Worm (Caenorhabditis elegans): ENCODE measurements around the gene B0495.5.

The B0495.5 gene

DNA sequence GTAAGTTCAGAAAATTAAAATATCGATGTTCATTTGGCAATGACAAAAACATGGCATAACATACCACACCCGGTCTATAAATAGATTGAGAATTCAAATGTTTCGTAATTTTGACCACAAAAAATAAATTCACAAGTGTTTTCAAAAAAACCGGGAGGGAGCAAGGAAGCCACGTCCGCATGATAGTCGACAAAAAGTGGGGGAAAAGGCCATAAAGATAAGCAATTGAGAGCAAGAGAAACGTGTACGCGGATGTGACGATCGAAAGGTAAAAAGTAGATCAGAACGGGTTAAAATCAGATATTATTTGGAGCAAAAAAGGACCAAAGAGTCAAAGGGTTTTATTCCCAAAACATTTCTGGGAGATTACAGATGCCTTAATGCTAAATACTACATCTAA is 3.6 kb downstream of the B0495.5 start:
- no peak for TF ChIP-seq ces-1 (GFP tag; optimal IDR thresholded peaks at IDR 0.05)
- TF ChIP-seq flh-1 (GFP tag; optimal IDR thresholded peaks at IDR 0.05) = no peak
- TF ChIP-seq snpc-4 (tag; optimal IDR thresholded peaks at IDR 0.05) = no peak
- no peak for TF ChIP-seq lin-32 (GFP tag; optimal IDR thresholded peaks at IDR 0.05)
- TF ChIP-seq unc-120 (tag; optimal IDR thresholded peaks at IDR 0.05; ENCODE audit: poor library complexity, severe bottlenecking) = no peak
- no peak for TF ChIP-seq elt-1 (tag; optimal IDR thresholded peaks at IDR 0.05; ENCODE audit: borderline replicate concordance, insufficient read depth)
- no peak for TF ChIP-seq unc-39 (tag; optimal IDR thresholded peaks at IDR 0.05)
- no peak for TF ChIP-seq ceh-39 (tag; optimal IDR thresholded peaks at IDR 0.05)
- TF ChIP-seq nhr-2 (tag; optimal IDR thresholded peaks at IDR 0.05) = no peak
- TF ChIP-seq ztf-11 (tag; optimal IDR thresholded peaks at IDR 0.05) = no peak
- no peak for TF ChIP-seq sem-2 (GFP tag; optimal IDR thresholded peaks at IDR 0.05)
- no peak for TF ChIP-seq drap-1 (GFP tag; optimal IDR thresholded peaks at IDR 0.05)
- TF ChIP-seq unc-62 (GFP tag; optimal IDR thresholded peaks at IDR 0.05) = no peak
- TF ChIP-seq ceh-83 (GFP tag; optimal IDR thresholded peaks at IDR 0.05) = no peak
- TF ChIP-seq M03D4.4 (tag; optimal IDR thresholded peaks at IDR 0.05) = no peak
- TF ChIP-seq pha-4 (tag; optimal IDR thresholded peaks at IDR 0.05) = no peak
- TF ChIP-seq zip-8 (tag; optimal IDR thresholded peaks at IDR 0.05) = no peak
- TF ChIP-seq hlh-1 (tag; optimal IDR thresholded peaks at IDR 0.05) = no peak
- TF ChIP-seq mab-5 (tag; optimal IDR thresholded peaks at IDR 0.05) = no peak
- TF ChIP-seq mls-2 (tag; optimal IDR thresholded peaks at IDR 0.05) = no peak

DNA sequence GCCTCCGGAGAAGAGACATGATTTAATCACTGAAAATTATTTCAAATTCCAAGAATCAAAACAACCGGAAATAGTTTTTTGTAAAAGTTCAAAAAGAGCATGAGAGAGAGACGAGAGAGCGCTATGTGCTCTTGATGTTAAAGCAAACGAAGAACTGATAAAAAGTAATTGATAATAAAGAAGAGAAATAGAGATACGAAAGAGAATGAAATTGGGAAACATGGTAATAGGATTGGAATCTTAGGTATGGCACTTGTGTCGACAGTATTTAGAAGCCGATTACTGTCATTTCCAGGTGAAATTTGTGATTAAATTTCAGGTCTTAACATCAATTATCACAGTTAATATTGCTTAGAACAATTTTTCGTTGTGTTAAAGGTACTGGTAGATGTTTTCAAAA is 4.4 kb downstream of the B0495.5 start, which contains the start of gene nhx-2:
Gene nhx-2, minus strand, starts transcription at position 29 of the 400 bp plus-strand sequence.
- TF ChIP-seq nhr-2 (tag; optimal IDR thresholded peaks at IDR 0.05) = no peak
- no peak for TF ChIP-seq unc-39 (tag; optimal IDR thresholded peaks at IDR 0.05)
- TF ChIP-seq ztf-11 (tag; optimal IDR thresholded peaks at IDR 0.05) = no peak
- TF ChIP-seq nhr-76 (tag; optimal IDR thresholded peaks at IDR 0.05) = no peak
- no peak for TF ChIP-seq nhr-12 (tag; optimal IDR thresholded peaks at IDR 0.05)
- no peak for TF ChIP-seq elt-3 (tag; optimal IDR thresholded peaks at IDR 0.05)
- TF ChIP-seq cnd-1 (tag; optimal IDR thresholded peaks at IDR 0.05) = no peak
- no peak for TF ChIP-seq ceh-43 (GFP tag; optimal IDR thresholded peaks at IDR 0.05)
- no peak for TF ChIP-seq lin-32 (GFP tag; optimal IDR thresholded peaks at IDR 0.05)
- no peak for TF ChIP-seq drap-1 (GFP tag; optimal IDR thresholded peaks at IDR 0.05)
- no peak for TF ChIP-seq bed-3 (GFP tag; optimal IDR thresholded peaks at IDR 0.05)
- TF ChIP-seq ham-2 (GFP tag; optimal IDR thresholded peaks at IDR 0.05) = no peak
- TF ChIP-seq sem-2 (GFP tag; optimal IDR thresholded peaks at IDR 0.05) = no peak
- TF ChIP-seq nhr-28 (tag; optimal IDR thresholded peaks at IDR 0.05) = no peak
- no peak for TF ChIP-seq unc-62 (GFP tag; optimal IDR thresholded peaks at IDR 0.05)
- no peak for TF ChIP-seq unc-120 (tag; optimal IDR thresholded peaks at IDR 0.05; ENCODE audit: poor library complexity, severe bottlenecking)

DNA sequence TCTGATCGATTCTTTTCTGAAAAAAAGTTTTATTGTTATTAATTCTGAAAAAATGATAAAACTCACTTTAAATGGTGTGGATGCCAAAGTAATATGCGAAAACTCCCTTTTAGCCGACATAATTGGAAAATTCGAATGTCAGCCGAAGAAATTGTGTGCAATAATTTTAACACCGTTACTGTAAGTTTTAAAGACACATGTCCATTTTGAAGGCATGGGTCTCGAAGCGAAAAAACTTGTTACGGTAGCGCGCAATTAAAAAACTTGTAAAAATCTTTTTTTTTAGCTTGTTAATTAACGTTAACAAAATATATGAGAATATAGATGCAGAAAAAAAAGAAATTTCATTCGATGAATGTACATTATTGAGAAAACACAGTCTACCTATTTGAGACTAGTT is 7.9 kb downstream of the B0495.5 start, which contains the start of gene pid-1:
Gene pid-1, minus strand, starts transcription at position 173 of the 400 bp plus-strand sequence.
- TF ChIP-seq unc-62 (GFP tag; optimal IDR thresholded peaks at IDR 0.05) = no peak
- TF ChIP-seq flh-1 (GFP tag; optimal IDR thresholded peaks at IDR 0.05) = no peak
- TF ChIP-seq snpc-4 (tag; optimal IDR thresholded peaks at IDR 0.05) = no peak
- no peak for TF ChIP-seq nhr-76 (tag; optimal IDR thresholded peaks at IDR 0.05)
- no peak for TF ChIP-seq lsy-2 (tag; optimal IDR thresholded peaks at IDR 0.05)
- TF ChIP-seq unc-39 (tag; optimal IDR thresholded peaks at IDR 0.05) = no peak
- TF ChIP-seq drap-1 (GFP tag; optimal IDR thresholded peaks at IDR 0.05) = no peak
- TF ChIP-seq hlh-1 (tag; optimal IDR thresholded peaks at IDR 0.05) = no peak
- TF ChIP-seq elt-1 (tag; optimal IDR thresholded peaks at IDR 0.05; ENCODE audit: borderline replicate concordance, insufficient read depth) = no peak
- no peak for TF ChIP-seq M03D4.4 (tag; optimal IDR thresholded peaks at IDR 0.05)
- no peak for TF ChIP-seq nhr-12 (tag; optimal IDR thresholded peaks at IDR 0.05)
- no peak for TF ChIP-seq nhr-28 (tag; optimal IDR thresholded peaks at IDR 0.05)
- TF ChIP-seq ceh-43 (GFP tag; optimal IDR thresholded peaks at IDR 0.05) = no peak
- no peak for TF ChIP-seq mls-2 (tag; optimal IDR thresholded peaks at IDR 0.05)
- TF ChIP-seq mab-5 (tag; optimal IDR thresholded peaks at IDR 0.05) = no peak
- TF ChIP-seq sem-2 (GFP tag; optimal IDR thresholded peaks at IDR 0.05) = no peak
- TF ChIP-seq nhr-2 (tag; optimal IDR thresholded peaks at IDR 0.05) = no peak
- no peak for TF ChIP-seq zip-8 (tag; optimal IDR thresholded peaks at IDR 0.05)
- TF ChIP-seq lin-13 (tag; optimal IDR thresholded peaks at IDR 0.05) = no peak

DNA sequence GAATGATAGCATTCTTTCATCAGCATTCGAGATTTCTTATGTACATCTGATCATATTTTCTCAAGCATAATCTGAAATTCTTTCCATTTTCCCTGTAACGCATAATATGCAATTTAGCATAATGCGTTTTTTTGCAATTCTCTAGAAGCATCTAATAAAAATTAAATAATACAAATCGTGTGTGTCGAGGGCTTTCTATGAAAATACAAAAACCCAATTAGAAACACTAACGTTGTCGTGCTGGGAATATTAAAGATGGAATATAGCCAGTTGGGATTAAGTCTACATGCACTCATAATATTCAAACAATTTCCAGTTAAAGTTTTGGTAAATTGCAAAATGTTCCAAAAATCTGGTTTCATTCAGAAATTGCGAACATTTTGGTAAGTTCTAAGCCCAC is 13.7 kb downstream of the B0495.5 start, which contains the start of gene F18A1.1:
Gene F18A1.1, plus strand, starts transcription at position 301 of the 400 bp plus-strand sequence.
- TF ChIP-seq zip-8 (tag; optimal IDR thresholded peaks at IDR 0.05) (no peak), elt-1 (tag; optimal IDR thresholded peaks at IDR 0.05; ENCODE audit: borderline replicate concordance, insufficient read depth) (no peak), lin-32 (GFP tag; optimal IDR thresholded peaks at IDR 0.05) (no peak), elt-3 (tag; optimal IDR thresholded peaks at IDR 0.05) (no peak), sptf-1 (tag; optimal IDR thresholded peaks at IDR 0.05) (no peak), mls-2 (tag; optimal IDR thresholded peaks at IDR 0.05) (no peak), flh-1 (GFP tag; optimal IDR thresholded peaks at IDR 0.05) (no peak), cnd-1 (tag; optimal IDR thresholded peaks at IDR 0.05) (no peak), nhr-76 (tag; optimal IDR thresholded peaks at IDR 0.05) (no peak), unc-62 (GFP tag; optimal IDR thresholded peaks at IDR 0.05) (no peak), nhr-28 (tag; optimal IDR thresholded peaks at IDR 0.05) (no peak), unc-120 (tag; optimal IDR thresholded peaks at IDR 0.05; ENCODE audit: poor library complexity, severe bottlenecking) (no peak)

Data from whole organism, mixed stage, embryonic.